Worm (Caenorhabditis elegans) whole organism, L4 larva: ENCODE data around the gene nhr-142.

Experiments
- F37D6.2 ChIP-seq: sonication (generic microtip); optimal IDR thresholded peaks from 2 replicates; lab custom pipeline; 2016; ENCODE audit warnings: mild to moderate bottlenecking, missing genetic modification characterization, missing compliant biosample characterization
- F44E2.7 ChIP-seq: fragments of 200-800 bp; sonication (Bioruptor generic); IDR thresholded peaks from 2 replicates; pipeline ENCODE4 v2.1.2; 2022; ENCODE audit warnings: missing genetic modification characterization, missing compliant biosample characterization
- R02D3.7 ChIP-seq: fragments of 150-350 bp; sonication (generic microtip); optimal IDR thresholded peaks from 3 replicates; lab custom pipeline; 2014; ENCODE audit warnings: missing biosample characterization, missing genetic modification characterization
- ama-1 ChIP-seq: fragments of 150-350 bp; optimal IDR thresholded peaks from 2 replicates; lab custom pipeline; 2014; ENCODE audit warnings: inconsistent platforms, mixed read lengths
- daf-19 ChIP-seq: fragments of 200-800 bp; sonication (Bioruptor generic); conservative IDR thresholded peaks from 2 replicates; pipeline ENCODE4 v1.3.6; 2022; ENCODE audit warnings: missing genetic modification characterization, missing compliant biosample characterization
- egl-43 ChIP-seq: fragments of 200-800 bp; sonication (Bioruptor generic); IDR thresholded peaks from 2 replicates; pipeline ENCODE4 v1.3.6; 2022; ENCODE audit warnings: missing genetic modification reagents, missing genetic modification characterization, missing compliant biosample characterization
- snpc-4 ChIP-seq: fragments of 150-350 bp; optimal IDR thresholded peaks from 2 replicates; lab custom pipeline; 2014; ENCODE audit warnings: missing biosample characterization, missing genetic modification characterization
- unc-130 ChIP-seq: sonication (generic microtip); optimal IDR thresholded peaks from 2 replicates; lab custom pipeline; 2016; ENCODE audit warnings: missing genetic modification reagents, missing genetic modification characterization, missing compliant biosample characterization
- unc-39 ChIP-seq: sonication (generic microtip); optimal IDR thresholded peaks from 2 replicates; lab custom pipeline; 2017; ENCODE audit warnings: missing biosample characterization, missing genetic modification characterization
- zag-1 ChIP-seq: fragments of 150-350 bp; optimal IDR thresholded peaks from 2 replicates; lab custom pipeline; 2014; ENCODE audit warnings: missing biosample characterization, missing genetic modification characterization
- ztf-11 ChIP-seq: fragments of 150-350 bp; optimal IDR thresholded peaks from 2 replicates; lab custom pipeline; 2014; ENCODE audit warnings: missing biosample characterization, missing genetic modification characterization

- no peak for TF ChIP-seq snpc-4 (tag; lab: Kevin White, UChicago)
- TF ChIP-seq ama-1, result no peak
- TF ChIP-seq R02D3.7, result no peak
- no peak for TF ChIP-seq unc-39 (tag; lab: Kevin White, UChicago)
- no peak for TF ChIP-seq unc-130
- TF ChIP-seq daf-19 (GFP tag; lab: Robert Waterston, UW), result no peak
- no peak for TF ChIP-seq ztf-11 (tag; lab: Kevin White, UChicago)
- no peak for TF ChIP-seq zag-1 (tag; lab: Kevin White, UChicago)
- no peak for TF ChIP-seq F44E2.7 (GFP tag; lab: Robert Waterston, UW)
- no peak for TF ChIP-seq egl-43 (GFP tag; lab: Robert Waterston, UW)
- TF ChIP-seq F37D6.2, result no peak
Measured at ce11 chrV:5747519-5747918, 42.8 kb downstream of the nhr-142 start, which contains the start of gene acds-10.
